Worm (Caenorhabditis elegans) whole organism, L2 larva: ENCODE results near the gene F39H12.3.

ENCODE experiments used
- C34F6.9 ChIP-seq: fragments of 150-350 bp; optimal IDR thresholded peaks from 2 replicates; lab custom pipeline; 2014; ENCODE audit warnings: missing biosample characterization, missing genetic modification characterization
- egl-27 ChIP-seq: sonication (generic microtip); optimal IDR thresholded peaks from 3 replicates; lab custom pipeline; 2017; ENCODE audit warnings: missing biosample characterization, missing genetic modification reagents, missing genetic modification characterization
- ztf-11 ChIP-seq: sonication (generic microtip); optimal IDR thresholded peaks from 2 replicates; lab custom pipeline; 2017; ENCODE audit warnings: missing biosample characterization, missing genetic modification characterization

DNA sequence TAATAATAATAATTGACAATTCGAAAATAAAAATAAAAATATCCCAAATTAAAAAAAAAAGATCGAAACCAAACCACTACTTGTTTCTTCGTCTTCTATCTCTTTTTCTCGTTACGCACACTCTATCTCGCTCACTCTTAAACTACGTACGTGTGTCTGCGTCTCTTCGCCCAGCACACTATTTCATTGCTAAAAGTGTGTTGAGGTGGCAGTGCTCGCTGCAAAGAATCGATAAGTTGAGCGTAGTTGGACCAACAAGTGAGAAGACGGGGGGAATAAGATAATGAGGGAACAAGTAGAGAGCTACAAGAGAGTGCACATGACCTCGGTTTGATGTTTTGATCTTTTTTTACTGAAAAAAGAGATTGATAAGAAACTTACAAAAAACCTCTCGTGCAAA lies 15.4 kb downstream of the F39H12.3 start:
- no peak for TF ChIP-seq egl-27
- no peak for TF ChIP-seq ztf-11 (tag; lab: Kevin White, UChicago)
- peak; percentile 74 for TF ChIP-seq C34F6.9 (tag; lab: Kevin White, UChicago)
